Worm (Caenorhabditis elegans) whole organism, L1 larva: ENCODE data around the gene Y49F6C.8.

Experiments
- ets-5 ChIP-seq: fragments of 200-800 bp; sonication (Bioruptor generic); IDR thresholded peaks from 2 replicates; pipeline ENCODE4 v1.3.6; 2022; ENCODE audit warnings: missing genetic modification characterization, missing compliant biosample characterization
- lsy-2 ChIP-seq, 2 experiments: fragments of 150-350 bp; optimal IDR thresholded peaks; 2 replicates each; lab custom pipeline; 2014; ENCODE audit warnings: missing biosample characterization in 2 of 2, missing genetic modification characterization in 2 of 2
- nhr-84 ChIP-seq: sonication (generic microtip); optimal IDR thresholded peaks from 2 replicates; lab custom pipeline; 2017; ENCODE audit warnings: missing biosample characterization, missing genetic modification characterization
- pqm-1 ChIP-seq: sonication (generic microtip); optimal IDR thresholded peaks from 3 replicates; lab custom pipeline; 2017; ENCODE audit warnings: missing biosample characterization, missing genetic modification characterization

DNA sequence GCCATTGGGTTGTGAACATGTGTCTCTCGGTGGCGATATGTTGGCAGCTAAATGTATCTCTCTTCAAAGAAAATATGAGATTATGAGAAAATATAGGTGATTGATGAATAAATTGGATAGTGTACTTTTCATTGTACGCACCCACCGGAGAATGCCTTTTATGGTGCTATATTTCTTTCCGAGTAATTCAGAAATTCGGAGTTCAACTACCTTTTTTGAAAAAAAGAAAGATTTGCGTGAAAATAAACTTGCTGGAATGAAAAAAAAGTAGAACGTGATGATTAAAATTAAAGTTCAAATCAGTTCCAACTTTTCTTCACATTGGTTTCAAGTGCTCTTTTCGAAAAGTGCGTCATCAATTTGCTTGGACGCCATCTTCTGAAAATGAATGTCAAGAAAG is 33.6 kb upstream of the Y49F6C.8 start, which contains the start of gene nep-8:
- TF ChIP-seq nhr-84 (tag; lab: Kevin White, UChicago) (no peak), lsy-2 (tag; optimal IDR thresholded peaks at IDR 0.05; lab: Kevin White, UChicago) (no peak), pqm-1 (tag; lab: Kevin White, UChicago) (no peak), ets-5 (no peak)
